Worm (Caenorhabditis elegans) whole organism, L4 larva: ENCODE results near the gene C50D2.6.

Source experiments
- D1046.2 ChIP-seq: fragments of 200-800 bp; sonication (Bioruptor generic); IDR thresholded peaks from 2 replicates; pipeline ENCODE4 v1.3.6; 2022; ENCODE audit warnings: missing genetic modification characterization, missing compliant biosample characterization
- F10B5.3 ChIP-seq: sonication (generic microtip); optimal IDR thresholded peaks from 2 replicates; lab custom pipeline; 2016; ENCODE audit warnings: mild to moderate bottlenecking, missing genetic modification characterization, missing compliant biosample characterization
- F49E8.2 ChIP-seq: sonication (generic microtip); optimal IDR thresholded peaks from 2 replicates; lab custom pipeline; 2016; ENCODE audit warnings: missing compliant biosample characterization, mild to moderate bottlenecking, missing genetic modification characterization, borderline replicate concordance
- R02D3.7 ChIP-seq: fragments of 150-350 bp; sonication (generic microtip); optimal IDR thresholded peaks from 3 replicates; lab custom pipeline; 2014; ENCODE audit warnings: missing biosample characterization, missing genetic modification characterization
- T26A8.4 ChIP-seq: fragments of 200-800 bp; sonication (Bioruptor generic); IDR thresholded peaks from 2 replicates; pipeline ENCODE4 v1.3.6; 2022; ENCODE audit warnings: missing genetic modification characterization, missing compliant biosample characterization
- ZK546.5 ChIP-seq, 2 experiments: sonication (generic microtip); optimal IDR thresholded peaks; 2 replicates each; lab custom pipeline; 2017; ENCODE audit warnings: missing biosample characterization in 2 of 2, missing genetic modification characterization in 2 of 2
- aly-2 ChIP-seq: sonication (generic microtip); optimal IDR thresholded peaks from 2 replicates; lab custom pipeline; 2018; ENCODE audit warnings: missing biosample characterization, missing genetic modification characterization
- ceh-20 ChIP-seq: fragments of 200-800 bp; sonication (Bioruptor generic); IDR thresholded peaks from 2 replicates; pipeline ENCODE4 v1.3.6; 2022; ENCODE audit warnings: missing genetic modification reagents, missing genetic modification characterization, missing compliant biosample characterization
- ceh-32 ChIP-seq: sonication (generic microtip); optimal IDR thresholded peaks from 2 replicates; lab custom pipeline; 2016; ENCODE audit warnings: mild to moderate bottlenecking, missing genetic modification characterization, missing compliant biosample characterization; ENCODE audit not compliant: poor library complexity
- ceh-82 ChIP-seq: sonication (generic microtip); optimal IDR thresholded peaks from 2 replicates; lab custom pipeline; 2017; ENCODE audit warnings: missing biosample characterization, missing genetic modification characterization
- daf-8 ChIP-seq: fragments of 200-800 bp; sonication (Bioruptor generic); IDR thresholded peaks from 2 replicates; pipeline ENCODE4 v1.3.6; 2022; ENCODE audit warnings: missing genetic modification characterization, missing compliant biosample characterization
- dmd-6 ChIP-seq: fragments of 200-800 bp; sonication (Bioruptor generic); IDR thresholded peaks from 2 replicates; pipeline ENCODE4 v1.3.6; 2022; ENCODE audit warnings: missing genetic modification reagents, missing genetic modification characterization, missing compliant biosample characterization
- duxl-1 ChIP-seq: sonication (generic microtip); optimal IDR thresholded peaks from 2 replicates; lab custom pipeline; 2016; ENCODE audit warnings: mild to moderate bottlenecking, missing genetic modification characterization, moderate library complexity, missing compliant biosample characterization; ENCODE audit not compliant: poor library complexity
- dve-1 ChIP-seq: sonication (generic microtip); optimal IDR thresholded peaks from 2 replicates; lab custom pipeline; 2017; ENCODE audit warnings: antibody characterized with exemption, mild to moderate bottlenecking, missing genetic modification characterization, missing compliant biosample characterization; ENCODE audit not compliant: insufficient read depth
- egl-27 ChIP-seq: sonication (generic microtip); optimal IDR thresholded peaks from 3 replicates; lab custom pipeline; 2017; ENCODE audit warnings: missing biosample characterization, missing genetic modification reagents, missing genetic modification characterization
- hif-1 ChIP-seq, 2 experiments: sonication (generic microtip); optimal IDR thresholded peaks; 2 replicates each; lab custom pipeline; 2016 to 2017; ENCODE audit warnings: missing compliant biosample characterization in 2 of 2, missing genetic modification characterization in 2 of 2, missing genetic modification reagents in 2 of 2, missing genotype in 2 of 2, mild to moderate bottlenecking in 1 of 2
- hlh-11 ChIP-seq: fragments of 200-800 bp; sonication (Bioruptor generic); optimal IDR thresholded peaks from 2 replicates; lab custom pipeline; 2018; ENCODE audit warnings: mild to moderate bottlenecking, missing genetic modification characterization, missing compliant biosample characterization
- hlh-30 ChIP-seq: sonication (generic microtip); optimal IDR thresholded peaks from 2 replicates; lab custom pipeline; 2017; ENCODE audit warnings: antibody characterized with exemption, mild to moderate bottlenecking, missing genetic modification characterization, missing compliant biosample characterization; ENCODE audit not compliant: insufficient read depth
- lin-1 ChIP-seq: fragments of 200-800 bp; sonication (Bioruptor generic); IDR thresholded peaks from 2 replicates; pipeline ENCODE4 v1.3.6; 2022; ENCODE audit warnings: missing genetic modification reagents, missing genetic modification characterization, missing compliant biosample characterization
- lin-13 ChIP-seq: fragments of 150-350 bp; optimal IDR thresholded peaks from 2 replicates; lab custom pipeline; 2014; ENCODE audit warnings: missing biosample characterization, missing genetic modification reagents, missing genetic modification characterization
- lin-38 ChIP-seq: fragments of 200-800 bp; sonication (Bioruptor generic); IDR thresholded peaks from 2 replicates; pipeline ENCODE4 v1.3.6; 2022; ENCODE audit warnings: missing genetic modification reagents, missing genetic modification characterization, missing compliant biosample characterization
- lir-3 ChIP-seq: sonication (generic microtip); optimal IDR thresholded peaks from 2 replicates; lab custom pipeline; 2016; ENCODE audit warnings: mild to moderate bottlenecking, missing genetic modification characterization, missing compliant biosample characterization
- mep-1 ChIP-seq: fragments of 150-350 bp; sonication (generic microtip); optimal IDR thresholded peaks from 3 replicates; lab custom pipeline; 2014; ENCODE audit warnings: missing biosample characterization, missing genetic modification characterization
- nhr-111 ChIP-seq: fragments of 200-800 bp; sonication (Bioruptor generic); optimal IDR thresholded peaks from 2 replicates; lab custom pipeline; 2018; ENCODE audit warnings: mild to moderate bottlenecking, missing genetic modification characterization, missing compliant biosample characterization
- nhr-28 ChIP-seq: fragments of 150-350 bp; optimal IDR thresholded peaks from 2 replicates; lab custom pipeline; 2014; ENCODE audit warnings: missing biosample characterization, missing genetic modification characterization
- nhr-76 ChIP-seq: fragments of 150-350 bp; optimal IDR thresholded peaks from 2 replicates; lab custom pipeline; 2014; ENCODE audit warnings: missing biosample characterization, missing genetic modification characterization
- nhr-77 ChIP-seq: fragments of 150-350 bp; optimal IDR thresholded peaks from 2 replicates; lab custom pipeline; 2014; ENCODE audit warnings: missing biosample characterization, missing genetic modification characterization
- pha-4 ChIP-seq, 2 experiments: fragments of 150-350 bp in 1 of 2; fragments of 200-800 bp in 1 of 2; sonication (Bioruptor generic) in 1 of 2; IDR thresholded peaks in 1 of 2; optimal IDR thresholded peaks in 1 of 2; 2 replicates each; pipeline versions ENCODE4 v1.3.6 to Lab custom; 2014 to 2022; ENCODE audit warnings: missing genetic modification characterization in 2 of 2, missing genetic modification reagents in 2 of 2, missing biosample characterization in 1 of 2, missing compliant biosample characterization in 1 of 2
- pqm-1 ChIP-seq: sonication (generic microtip); optimal IDR thresholded peaks from 2 replicates; lab custom pipeline; 2017; ENCODE audit warnings: missing biosample characterization, missing genetic modification characterization
- sdz-12 ChIP-seq: fragments of 200-800 bp; sonication (Bioruptor generic); optimal IDR thresholded peaks from 2 replicates; lab custom pipeline; 2018; ENCODE audit warnings: mild to moderate bottlenecking, missing genetic modification characterization, missing compliant biosample characterization
- spr-3 ChIP-seq: fragments of 200-800 bp; sonication (Bioruptor generic); optimal IDR thresholded peaks from 2 replicates; lab custom pipeline; 2018; ENCODE audit warnings: mild to moderate bottlenecking, missing genetic modification characterization, missing compliant biosample characterization
- unc-39 ChIP-seq: sonication (generic microtip); optimal IDR thresholded peaks from 2 replicates; lab custom pipeline; 2017; ENCODE audit warnings: missing biosample characterization, missing genetic modification characterization
- unc-62 ChIP-seq, 3 experiments: fragments of 150-350 bp in 1 of 3; sonication (generic microtip); optimal IDR thresholded peaks in 2 of 3; peaks in 1 of 3; 1 replicate in 1 of 3; 2 replicates in 2 of 3; lab custom pipeline; 2014 to 2017; ENCODE audit warnings: missing biosample characterization in 3 of 3, missing genetic modification characterization in 3 of 3, missing genetic modification reagents in 3 of 3, missing genotype in 1 of 3
- zag-1 ChIP-seq: fragments of 150-350 bp; optimal IDR thresholded peaks from 2 replicates; lab custom pipeline; 2014; ENCODE audit warnings: missing biosample characterization, missing genetic modification characterization

The C50D2.6 gene

DNA sequence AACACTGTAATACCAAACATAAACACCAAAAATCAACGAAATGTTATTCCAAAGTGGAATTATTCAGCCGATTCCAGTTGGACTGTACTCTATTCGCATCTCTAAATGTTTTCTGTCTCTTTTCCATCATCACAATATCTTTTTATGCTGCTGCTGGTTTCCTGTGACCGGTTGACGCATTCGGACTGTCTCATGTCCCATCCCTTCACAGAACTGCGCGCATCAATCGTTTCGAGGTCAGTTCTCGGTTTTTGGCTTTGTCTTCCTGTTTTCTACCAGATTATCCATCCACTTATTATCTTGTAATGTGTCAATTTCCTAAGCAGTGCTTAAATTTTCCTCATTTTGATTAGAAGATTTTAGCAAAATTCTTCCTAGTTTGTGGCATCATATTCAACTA, 24.2 kb upstream of the C50D2.6 start:
- TF ChIP-seq hlh-30 (tag; lab: Kevin White, UChicago) (peak; percentile 47), nhr-77 (tag; lab: Kevin White, UChicago) (no peak), ceh-32 (tag; lab: Kevin White, UChicago) (no peak), spr-3 (GFP tag; lab: Kevin White, UChicago) (no peak), T26A8.4 (GFP tag; lab: Robert Waterston, UW) (no peak), nhr-111 (GFP tag; lab: Kevin White, UChicago) (no peak), hif-1 (tag; optimal IDR thresholded peaks at IDR 0.05; lab: Kevin White, UChicago) (no peak), lin-38 (GFP tag; lab: Robert Waterston, UW) (no peak), aly-2 (tag; lab: Kevin White, UChicago) (no peak), hlh-11 (tag; lab: Kevin White, UChicago) (peak; percentile 22), F49E8.2 (tag; lab: Kevin White, UChicago) (no peak), nhr-28 (tag; lab: Kevin White, UChicago) (peak; percentile 26), mep-1 (tag; lab: Kevin White, UChicago) (no peak), unc-62 (GFP tag; optimal IDR thresholded peaks at IDR 0.05 in 1 of 2; lab: Kevin White, UChicago) (no peak), unc-62 (tag; optimal IDR thresholded peaks at IDR 0.05; lab: Kevin White, UChicago) (no peak), lin-13 (GFP tag; lab: Kevin White, UChicago) (no peak), duxl-1 (tag; lab: Kevin White, UChicago) (no peak), ceh-82 (tag; lab: Kevin White, UChicago) (no peak)

- TF ChIP-seq lir-3 (tag; lab: Kevin White, UChicago) (no peak), zag-1 (tag; lab: Kevin White, UChicago) (no peak), D1046.2 (GFP tag; lab: Robert Waterston, UW) (no peak), daf-8 (GFP tag; lab: Robert Waterston, UW) (no peak), unc-62 (GFP tag; optimal IDR thresholded peaks at IDR 0.05 in 1 of 2; lab: Kevin White, UChicago) (no peak), unc-62 (tag; optimal IDR thresholded peaks at IDR 0.05; lab: Kevin White, UChicago) (no peak), R02D3.7 (tag; lab: Kevin White, UChicago) (no peak), ZK546.5 (tag; optimal IDR thresholded peaks at IDR 0.05; lab: Kevin White, UChicago) (no peak), sdz-12 (GFP tag; lab: Kevin White, UChicago) (no peak), nhr-76 (tag; lab: Kevin White, UChicago) (no peak), egl-27 (tag; lab: Kevin White, UChicago) (no peak), pha-4 (GFP tag; IDR thresholded peaks at IDR 0.05; lab: Robert Waterston, UW) (no peak), pha-4 (tag; optimal IDR thresholded peaks at IDR 0.05; lab: Kevin White, UChicago) (no peak), F10B5.3 (no peak), ceh-82 (tag; lab: Kevin White, UChicago) (no peak), unc-39 (tag; lab: Kevin White, UChicago) (no peak)
Measured at ce11 chrII:61013-61412, 23.2 kb upstream of the C50D2.6 start, which contains the start of gene C23H3.2. Gene C23H3.2, plus strand, starts transcription at chrII:61313.

DNA sequence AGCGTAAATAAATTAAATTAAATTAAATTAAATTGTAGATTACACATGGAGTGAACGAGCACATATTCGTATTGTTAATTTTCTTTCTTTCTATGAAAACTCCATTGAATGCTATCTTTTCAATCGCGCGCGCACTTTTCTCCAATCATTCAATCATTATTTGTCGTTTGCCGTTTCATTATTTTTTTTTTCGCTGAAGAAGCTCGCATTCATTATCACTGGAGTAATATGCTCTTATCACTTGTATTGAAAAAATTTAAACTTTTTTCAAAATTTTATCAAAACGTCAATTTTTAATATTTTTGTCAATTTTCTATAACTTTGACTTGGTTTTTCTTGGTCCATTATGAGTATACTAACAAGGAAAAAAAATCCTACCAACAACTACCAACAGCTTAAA, 18.8 kb upstream of the C50D2.6 start:
- no peak for TF ChIP-seq ceh-20 (GFP tag; lab: Robert Waterston, UW)
- peak; percentile 32; the same call in 1 of the 2 replicates for TF ChIP-seq dmd-6 (GFP tag; lab: Robert Waterston, UW)
- TF ChIP-seq dve-1 (tag; lab: Kevin White, UChicago) = peak; percentile 13
- TF ChIP-seq hlh-11 (tag; lab: Kevin White, UChicago) = no peak
- TF ChIP-seq lir-3 (tag; lab: Kevin White, UChicago) = no peak
- peak; percentile 31 for TF ChIP-seq pqm-1 (tag; lab: Kevin White, UChicago)
- no peak for TF ChIP-seq lin-1 (GFP tag; lab: Robert Waterston, UW)
